Worm (Caenorhabditis elegans) whole organism, L2 larva: ENCODE data around the gene nuaf-3.

Experiments used
- ama-1 ChIP-seq: fragments of 150-350 bp; optimal IDR thresholded peaks from 2 replicates; lab custom pipeline; 2018; ENCODE audit warnings: inconsistent platforms
- elt-1 ChIP-seq: fragments of 150-350 bp; optimal IDR thresholded peaks from 2 replicates; lab custom pipeline; 2014; ENCODE audit warnings: missing biosample characterization, missing genetic modification characterization
- lin-13 ChIP-seq: fragments of 150-350 bp; optimal IDR thresholded peaks from 2 replicates; lab custom pipeline; 2014; ENCODE audit warnings: missing biosample characterization, missing genetic modification reagents, missing genetic modification characterization
- mbf-1 ChIP-seq: sonication (generic microtip); optimal IDR thresholded peaks from 2 replicates; lab custom pipeline; 2017; ENCODE audit warnings: missing biosample characterization, missing genetic modification characterization
- ztf-1 ChIP-seq: fragments of 200-800 bp; sonication (Bioruptor generic); conservative IDR thresholded peaks from 2 replicates; pipeline ENCODE4 v1.3.6; 2022; ENCODE audit warnings: missing genetic modification characterization, missing compliant biosample characterization

Gene nuaf-3

DNA sequence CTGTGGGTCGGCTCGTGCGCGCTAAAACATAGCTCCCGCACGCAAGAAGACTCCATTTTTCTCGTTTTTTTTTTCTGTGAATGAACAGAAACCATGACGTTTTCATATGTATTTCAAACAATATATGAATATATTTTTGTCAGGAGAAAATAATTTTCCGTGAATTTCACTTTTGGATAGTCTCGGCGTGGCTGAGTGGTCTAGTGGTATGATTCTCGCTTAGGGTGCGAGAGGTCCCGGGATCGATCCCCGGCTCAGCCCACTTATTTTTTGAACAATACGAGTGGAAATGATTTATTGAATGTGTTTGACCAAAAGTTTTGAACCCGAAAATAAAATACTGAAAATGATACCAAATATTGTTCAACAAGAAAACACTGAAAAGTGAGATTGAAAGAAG is 47.3 kb downstream of the nuaf-3 start:
- TF ChIP-seq elt-1 (tag; lab: Kevin White, UChicago) (no peak), mbf-1 (tag; lab: Kevin White, UChicago) (no peak), ztf-1 (GFP tag; lab: Robert Waterston, UW) (no peak), ama-1 (lab: Kevin White, UChicago) (no peak), lin-13 (GFP tag; lab: Kevin White, UChicago) (no peak)
